Worm (Caenorhabditis elegans) whole organism, L1 larva: ENCODE measurements around the gene Y39A1C.1.
A peak's percentile ranks its signal among the peaks of the same experiment; 100 is the strongest.

Experiments used
- C04F5.9 ChIP-seq: sonication (generic microtip); optimal IDR thresholded peaks from 2 replicates; lab custom pipeline; 2016; ENCODE audit warnings: missing genetic modification characterization, missing compliant biosample characterization
- C34B4.2 ChIP-seq: sonication (generic microtip); optimal IDR thresholded peaks from 2 replicates; lab custom pipeline; 2017; ENCODE audit warnings: mild to moderate bottlenecking, missing genetic modification characterization, missing compliant biosample characterization
- ama-1 ChIP-seq: fragments of 150-350 bp; optimal IDR thresholded peaks from 2 replicates; lab custom pipeline; 2014
- ceh-63 ChIP-seq: fragments of 200-800 bp; sonication (Bioruptor generic); optimal IDR thresholded peaks from 2 replicates; lab custom pipeline; 2018; ENCODE audit warnings: mild to moderate bottlenecking, missing genetic modification characterization, missing compliant biosample characterization
- ceh-8 ChIP-seq: fragments of 200-800 bp; sonication (Bioruptor generic); optimal IDR thresholded peaks from 2 replicates; lab custom pipeline; 2018; ENCODE audit warnings: mild to moderate bottlenecking, missing genetic modification characterization, moderate library complexity, missing compliant biosample characterization
- ceh-88 ChIP-seq: fragments of 200-800 bp; sonication (Bioruptor generic); IDR thresholded peaks from 2 replicates; pipeline ENCODE4 v1.3.6; 2022; ENCODE audit warnings: missing genetic modification characterization, missing compliant biosample characterization
- ceh-90 ChIP-seq: sonication (generic microtip); optimal IDR thresholded peaks from 2 replicates; lab custom pipeline; 2016; ENCODE audit warnings: missing genetic modification characterization, missing compliant biosample characterization
- ces-1 ChIP-seq: fragments of 150-350 bp; optimal IDR thresholded peaks from 2 replicates; lab custom pipeline; 2014; ENCODE audit warnings: missing biosample characterization, missing genetic modification reagents, missing genetic modification characterization
- dpl-1 ChIP-seq, 3 experiments: fragments of 150-350 bp in 2 of 3; sonication (generic microtip) in 1 of 3; optimal IDR thresholded peaks; 2 replicates each; lab custom pipeline; 2014 to 2017; ENCODE audit warnings: missing biosample characterization in 3 of 3, missing genetic modification characterization in 3 of 3, missing genetic modification reagents in 3 of 3
- dsc-1 ChIP-seq: sonication (generic microtip); optimal IDR thresholded peaks from 2 replicates; lab custom pipeline; 2016; ENCODE audit warnings: mild to moderate bottlenecking, missing genetic modification characterization, missing compliant biosample characterization
- efl-1 ChIP-seq, 4 experiments: fragments of 150-350 bp; optimal IDR thresholded peaks in 3 of 4; peaks in 1 of 4; 1 replicate in 1 of 4; 2 replicates in 3 of 4; lab custom pipeline; 2014; ENCODE audit warnings: missing biosample characterization in 2 of 4, missing genetic modification characterization in 2 of 4, missing genetic modification reagents in 2 of 4
- elt-2 ChIP-seq: sonication (generic microtip); optimal IDR thresholded peaks from 2 replicates; lab custom pipeline; 2016; ENCODE audit warnings: missing genetic modification characterization, mild to moderate bottlenecking, inconsistent platforms, missing compliant biosample characterization, missing genetic modification reagents
- elt-3 ChIP-seq, 6 experiments: fragments of 150-350 bp in 1 of 6; sonication (generic microtip); optimal IDR thresholded peaks; 2 replicates each; lab custom pipeline; 2017 to 2018; ENCODE audit warnings: missing biosample characterization in 6 of 6, missing genetic modification characterization in 6 of 6, inconsistent platforms in 1 of 6
- fkh-10 ChIP-seq: sonication (generic microtip); optimal IDR thresholded peaks from 2 replicates; lab custom pipeline; 2017; ENCODE audit warnings: missing biosample characterization, missing genetic modification reagents, missing genetic modification characterization
- fkh-4 ChIP-seq: sonication (generic microtip); optimal IDR thresholded peaks from 2 replicates; lab custom pipeline; 2016; ENCODE audit warnings: missing compliant biosample characterization, missing genetic modification characterization, borderline replicate concordance
- fkh-8 ChIP-seq: sonication (generic microtip); optimal IDR thresholded peaks from 2 replicates; lab custom pipeline; 2016; ENCODE audit warnings: mild to moderate bottlenecking, missing genetic modification characterization, missing compliant biosample characterization
- hlh-17 ChIP-seq: fragments of 200-800 bp; sonication (Bioruptor generic); optimal IDR thresholded peaks from 2 replicates; lab custom pipeline; 2018; ENCODE audit warnings: missing genetic modification characterization, mild to moderate bottlenecking, missing compliant biosample characterization, moderate library complexity, borderline replicate concordance
- hlh-4 ChIP-seq: sonication (generic microtip); optimal IDR thresholded peaks from 2 replicates; lab custom pipeline; 2016; ENCODE audit warnings: mild to moderate bottlenecking, missing genetic modification characterization, missing compliant biosample characterization
- isw-1 ChIP-seq: fragments of 200-800 bp; sonication (Bioruptor generic); IDR thresholded peaks from 2 replicates; pipeline ENCODE4 v1.3.6; 2022; ENCODE audit warnings: missing genetic modification characterization, missing compliant biosample characterization
- lin-13 ChIP-seq: fragments of 150-350 bp; optimal IDR thresholded peaks from 2 replicates; lab custom pipeline; 2014; ENCODE audit warnings: missing biosample characterization, missing genetic modification reagents, missing genetic modification characterization
- lin-15B ChIP-seq: fragments of 150-350 bp; sonication (generic microtip); optimal IDR thresholded peaks from 3 replicates; lab custom pipeline; 2014; ENCODE audit warnings: missing biosample characterization, missing genetic modification characterization
- lin-35 ChIP-seq, 2 experiments: fragments of 150-350 bp; optimal IDR thresholded peaks; 2 replicates each; lab custom pipeline; 2014; ENCODE audit warnings: missing biosample characterization in 2 of 2, missing genetic modification characterization in 2 of 2, missing genetic modification reagents in 2 of 2
- lin-39 ChIP-seq: fragments of 150-350 bp; optimal IDR thresholded peaks from 2 replicates; lab custom pipeline; 2014; ENCODE audit warnings: missing biosample characterization, missing genetic modification reagents, missing genetic modification characterization
- lsy-2 ChIP-seq, 2 experiments: fragments of 150-350 bp; optimal IDR thresholded peaks; 2 replicates each; lab custom pipeline; 2014; ENCODE audit warnings: missing biosample characterization in 2 of 2, missing genetic modification characterization in 2 of 2
- mab-9 ChIP-seq: fragments of 200-800 bp; sonication (Bioruptor generic); IDR thresholded peaks from 2 replicates; pipeline ENCODE4 v1.3.6; 2022; ENCODE audit warnings: missing genetic modification reagents, missing genetic modification characterization, missing compliant biosample characterization
- mep-1 ChIP-seq: fragments of 150-350 bp; optimal IDR thresholded peaks from 2 replicates; lab custom pipeline; 2014; ENCODE audit warnings: missing biosample characterization, missing genetic modification characterization
- nhr-11 ChIP-seq: fragments of 150-350 bp; optimal IDR thresholded peaks from 2 replicates; lab custom pipeline; 2014; ENCODE audit warnings: missing biosample characterization, missing genetic modification characterization
- nhr-12 ChIP-seq: sonication (generic microtip); optimal IDR thresholded peaks from 2 replicates; lab custom pipeline; 2017; ENCODE audit warnings: missing biosample characterization, missing genetic modification characterization
- nhr-20 ChIP-seq: sonication (generic microtip); optimal IDR thresholded peaks from 2 replicates; lab custom pipeline; 2016; ENCODE audit warnings: mild to moderate bottlenecking, missing genetic modification characterization, missing compliant biosample characterization
- nhr-237 ChIP-seq: fragments of 150-350 bp; optimal IDR thresholded peaks from 2 replicates; lab custom pipeline; 2014; ENCODE audit warnings: missing biosample characterization, missing genetic modification characterization
- nhr-28 ChIP-seq: fragments of 150-350 bp; optimal IDR thresholded peaks from 2 replicates; lab custom pipeline; 2014; ENCODE audit warnings: missing biosample characterization, missing genetic modification characterization
- nhr-71 ChIP-seq: sonication (generic microtip); optimal IDR thresholded peaks from 2 replicates; lab custom pipeline; 2016; ENCODE audit warnings: mild to moderate bottlenecking, missing genetic modification characterization, moderate library complexity, missing compliant biosample characterization
- nhr-76 ChIP-seq: sonication (generic microtip); optimal IDR thresholded peaks from 2 replicates; lab custom pipeline; 2017; ENCODE audit warnings: missing biosample characterization, missing genetic modification characterization
- nhr-77 ChIP-seq: fragments of 150-350 bp; optimal IDR thresholded peaks from 2 replicates; lab custom pipeline; 2014; ENCODE audit warnings: missing biosample characterization, missing genetic modification characterization
- nhr-90 ChIP-seq: sonication (generic microtip); optimal IDR thresholded peaks from 2 replicates; lab custom pipeline; 2016; ENCODE audit warnings: mild to moderate bottlenecking, missing genetic modification characterization, missing compliant biosample characterization; ENCODE audit not compliant: poor library complexity
- pag-3 ChIP-seq: sonication (generic microtip); optimal IDR thresholded peaks from 2 replicates; lab custom pipeline; 2017; ENCODE audit warnings: missing genetic modification characterization, mild to moderate bottlenecking, missing compliant biosample characterization, antibody characterized with exemption, borderline replicate concordance; ENCODE audit not compliant: insufficient read depth
- pax-3 ChIP-seq: fragments of 200-800 bp; sonication (Bioruptor generic); optimal IDR thresholded peaks from 2 replicates; lab custom pipeline; 2018; ENCODE audit warnings: mild to moderate bottlenecking, missing genetic modification characterization, moderate library complexity, missing compliant biosample characterization
- pqm-1 ChIP-seq: sonication (generic microtip); optimal IDR thresholded peaks from 3 replicates; lab custom pipeline; 2017; ENCODE audit warnings: missing biosample characterization, missing genetic modification characterization
- rnt-1 ChIP-seq: sonication (generic microtip); optimal IDR thresholded peaks from 2 replicates; lab custom pipeline; 2016; ENCODE audit warnings: mild to moderate bottlenecking, missing genetic modification characterization, moderate library complexity, missing compliant biosample characterization
- snpc-4 ChIP-seq: fragments of 150-350 bp; optimal IDR thresholded peaks from 2 replicates; lab custom pipeline; 2014; ENCODE audit warnings: missing biosample characterization, missing genetic modification characterization
- snu-23 ChIP-seq: sonication (generic microtip); optimal IDR thresholded peaks from 2 replicates; lab custom pipeline; 2016; ENCODE audit warnings: missing genetic modification characterization, missing compliant biosample characterization
- sptf-1 ChIP-seq: fragments of 150-350 bp; optimal IDR thresholded peaks from 2 replicates; lab custom pipeline; 2014; ENCODE audit warnings: missing biosample characterization, missing genetic modification characterization
- sup-37 ChIP-seq: fragments of 200-800 bp; sonication (Bioruptor generic); optimal IDR thresholded peaks from 2 replicates; lab custom pipeline; 2018; ENCODE audit warnings: mild to moderate bottlenecking, missing genetic modification characterization, missing compliant biosample characterization
- swsn-7 ChIP-seq: sonication (generic microtip); optimal IDR thresholded peaks from 2 replicates; lab custom pipeline; 2016; ENCODE audit warnings: missing genetic modification characterization, missing compliant biosample characterization
- tlp-1 ChIP-seq: fragments of 150-350 bp; optimal IDR thresholded peaks from 2 replicates; lab custom pipeline; 2014; ENCODE audit warnings: missing biosample characterization, missing genetic modification characterization
- unc-30 ChIP-seq: sonication (generic microtip); optimal IDR thresholded peaks from 2 replicates; lab custom pipeline; 2017; ENCODE audit warnings: missing biosample characterization, missing genetic modification characterization
- vab-15 ChIP-seq: sonication (generic microtip); optimal IDR thresholded peaks from 2 replicates; lab custom pipeline; 2017; ENCODE audit warnings: missing genotype, mild to moderate bottlenecking, missing genetic modification characterization, missing compliant biosample characterization
- xbp-1 ChIP-seq: sonication (generic microtip); optimal IDR thresholded peaks from 2 replicates; lab custom pipeline; 2016; ENCODE audit warnings: missing genetic modification characterization, missing compliant biosample characterization
- zag-1 ChIP-seq: fragments of 150-350 bp; optimal IDR thresholded peaks from 2 replicates; lab custom pipeline; 2014; ENCODE audit warnings: missing biosample characterization, missing genetic modification characterization
- ztf-11 ChIP-seq, 2 experiments: sonication (generic microtip); optimal IDR thresholded peaks; 2 replicates each; lab custom pipeline; 2016 to 2017; ENCODE audit warnings: missing genetic modification characterization in 2 of 2, missing biosample characterization in 1 of 2, missing compliant biosample characterization in 1 of 2

Y39A1C.1 gene

DNA sequence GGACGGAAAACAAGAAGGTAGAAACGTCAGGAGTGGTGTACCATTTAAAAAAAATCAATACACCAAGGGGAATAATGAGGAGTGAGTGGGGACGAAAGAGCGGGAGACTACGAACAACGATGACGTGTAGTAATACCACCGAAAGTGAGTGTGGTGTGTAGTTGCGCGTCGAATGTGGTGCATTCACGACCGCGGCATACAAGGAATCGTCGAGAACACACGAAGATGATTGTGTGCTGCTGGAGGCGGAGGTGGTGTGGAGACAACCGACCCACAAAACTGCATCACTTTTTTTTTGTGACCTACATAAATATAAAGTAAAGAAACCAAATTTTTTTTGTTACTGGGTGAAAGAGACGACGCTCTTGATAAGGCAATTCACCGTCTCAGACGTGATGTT is 36.9 kb upstream of the Y39A1C.1 start (continued):
- TF ChIP-seq pag-3 (tag; lab: Kevin White, UChicago) = no peak
- TF ChIP-seq hlh-4 = no peak
- TF ChIP-seq nhr-90 = peak; percentile 8
- no peak for TF ChIP-seq nhr-76 (tag; lab: Kevin White, UChicago)
- peak; percentile 39 to 72 for TF ChIP-seq lsy-2 (tag; optimal IDR thresholded peaks at IDR 0.05; lab: Kevin White, UChicago)
- peak; percentile 62 for TF ChIP-seq nhr-20
- TF ChIP-seq fkh-8 (tag; lab: Kevin White, UChicago) = peak; percentile 65
- no peak for TF ChIP-seq dsc-1 (tag; lab: Kevin White, UChicago)
- no peak for TF ChIP-seq nhr-11 (tag; lab: Kevin White, UChicago)
- TF ChIP-seq rnt-1 = peak; percentile 35
- no peak for TF ChIP-seq unc-30
- peak; percentile 77 for TF ChIP-seq nhr-71 (tag; lab: Kevin White, UChicago)
- no peak for TF ChIP-seq ceh-63 (GFP tag; lab: Kevin White, UChicago)
- peak; percentile 61 for TF ChIP-seq snu-23 (GFP tag; lab: Kevin White, UChicago)
- TF ChIP-seq ceh-8 (GFP tag; lab: Kevin White, UChicago) = peak; percentile 27
- TF ChIP-seq vab-15 (tag; lab: Kevin White, UChicago) = no peak
- TF ChIP-seq ceh-88 (GFP tag; lab: Robert Waterston, UW) = no peak
- TF ChIP-seq fkh-10 (GFP tag; lab: Kevin White, UChicago) = no peak
- TF ChIP-seq nhr-28 = no peak
- peak; percentile 99 for TF ChIP-seq xbp-1 (tag; lab: Kevin White, UChicago)
- TF ChIP-seq elt-3 (tag; optimal IDR thresholded peaks at IDR 0.05; lab: Kevin White, UChicago) = peak in 1 of 6 experiments; percentile 25
- no peak for TF ChIP-seq C34B4.2 (tag; lab: Kevin White, UChicago)
- TF ChIP-seq ceh-90 (tag; lab: Kevin White, UChicago) = no peak
- TF ChIP-seq zag-1 = no peak
- peak; percentile 68 for TF ChIP-seq swsn-7 (tag; lab: Kevin White, UChicago)
- peak; percentile 3 for TF ChIP-seq sup-37 (GFP tag; lab: Kevin White, UChicago)
- TF ChIP-seq fkh-4 (tag; lab: Kevin White, UChicago) = no peak
- peak in 1 of 2 experiments; percentile 8 for TF ChIP-seq ztf-11 (tag; optimal IDR thresholded peaks at IDR 0.05; lab: Kevin White, UChicago)
- TF ChIP-seq isw-1 (GFP tag; lab: Robert Waterston, UW) = 0 out of 2 replicates have a peak, but pooled peaks have one; percentile 2
- TF ChIP-seq nhr-12 (tag; lab: Kevin White, UChicago) = no peak
- peak; percentile 72 for TF ChIP-seq mep-1 (tag; lab: Kevin White, UChicago)

DNA sequence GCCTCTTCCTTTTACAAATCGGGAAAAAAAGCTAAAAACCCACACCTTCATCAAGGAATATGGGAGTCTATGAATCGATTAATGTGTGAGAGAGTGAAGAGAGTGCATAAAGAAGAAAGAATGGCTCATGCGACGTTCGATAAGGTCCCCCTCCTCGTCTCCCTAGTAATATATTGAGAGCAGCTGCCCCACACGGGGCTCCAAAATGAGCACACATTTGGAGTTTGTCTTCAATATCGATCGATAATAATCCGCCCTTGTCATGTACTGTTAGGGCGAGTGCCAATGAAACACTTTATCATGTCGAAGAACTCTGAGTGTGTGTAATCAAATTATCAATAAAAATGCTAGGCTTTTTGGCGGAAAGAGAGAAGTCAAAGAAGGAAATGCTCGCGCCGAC is 36.0 kb upstream of the Y39A1C.1 start:
- TF ChIP-seq efl-1 (optimal IDR thresholded peaks at IDR 0.05; lab: Kevin White, UChicago) (no peak), efl-1 (GFP tag; optimal IDR thresholded peaks at IDR 0.05 in 1 of 2; lab: Kevin White, UChicago) (peak in 1 of 2 experiments; percentile 80), pax-3 (tag; lab: Kevin White, UChicago) (peak; percentile 11), elt-2 (tag; lab: Kevin White, UChicago) (peak; percentile 34), lin-35 (GFP tag; optimal IDR thresholded peaks at IDR 0.05; lab: Kevin White, UChicago) (no peak)

DNA sequence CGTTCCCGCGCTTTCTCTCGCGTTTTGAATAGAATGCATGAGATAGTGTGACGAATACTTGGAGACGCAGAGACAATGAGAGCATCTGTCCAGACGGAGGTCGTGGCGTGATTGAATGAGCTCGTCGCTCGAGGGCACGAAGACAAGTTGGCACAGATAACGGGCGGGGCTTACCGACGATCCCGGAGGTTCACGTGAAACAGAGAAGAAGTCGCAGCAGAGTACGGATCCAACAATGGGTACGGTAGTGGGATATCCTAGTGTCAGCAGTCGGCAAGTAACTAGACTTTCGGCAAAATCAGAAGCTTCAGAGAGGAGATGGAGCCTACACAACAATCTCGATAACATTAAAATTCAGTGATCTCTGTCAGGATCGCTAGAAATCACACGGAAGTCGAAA is 35.5 kb upstream of the Y39A1C.1 start:
- TF ChIP-seq ces-1 (GFP tag; lab: Kevin White, UChicago) = no peak
- TF ChIP-seq mep-1 (tag; lab: Kevin White, UChicago) = no peak
- TF ChIP-seq hlh-17 = no peak
- TF ChIP-seq ama-1 (lab: Kevin White, UChicago) = peak; percentile 35
- no peak for TF ChIP-seq fkh-8 (tag; lab: Kevin White, UChicago)
- TF ChIP-seq C04F5.9 = no peak
- TF ChIP-seq tlp-1 (tag; lab: Kevin White, UChicago) = no peak
- peak in 1 of 2 experiments; percentile 28 for TF ChIP-seq lin-35 (GFP tag; optimal IDR thresholded peaks at IDR 0.05; lab: Kevin White, UChicago)
- TF ChIP-seq lin-39 = no peak
- TF ChIP-seq ceh-88 (GFP tag; lab: Robert Waterston, UW) = no peak
- no peak for TF ChIP-seq mab-9
- TF ChIP-seq pqm-1 (tag; lab: Kevin White, UChicago) = no peak
- no peak for TF ChIP-seq snpc-4 (tag; lab: Kevin White, UChicago)
- TF ChIP-seq dpl-1 (GFP tag; optimal IDR thresholded peaks at IDR 0.05; lab: Kevin White, UChicago) = no peak
- TF ChIP-seq sptf-1 (tag; lab: Kevin White, UChicago) = no peak
- no peak for TF ChIP-seq nhr-90
- TF ChIP-seq nhr-77 (tag; lab: Kevin White, UChicago) = no peak
- no peak for TF ChIP-seq lin-15B
- TF ChIP-seq lin-13 (GFP tag; lab: Kevin White, UChicago) = no peak
- no peak for TF ChIP-seq ceh-8 (GFP tag; lab: Kevin White, UChicago)
- TF ChIP-seq nhr-237 (tag; lab: Kevin White, UChicago) = no peak
- peak; percentile 86 for TF ChIP-seq nhr-71 (tag; lab: Kevin White, UChicago)
